Worm (Caenorhabditis elegans) whole organism, L2 larva: ENCODE data around the gene ubc-23.
A peak's percentile ranks its signal among the peaks of the same experiment; 100 is the strongest.

Experiments used
- Y55F3AM.14 ChIP-seq: fragments of 200-800 bp; sonication (Bioruptor generic); optimal IDR thresholded peaks from 2 replicates; lab custom pipeline; 2018; ENCODE audit warnings: mild to moderate bottlenecking, missing genetic modification characterization, missing compliant biosample characterization
- aly-2 ChIP-seq: fragments of 150-350 bp; optimal IDR thresholded peaks from 2 replicates; lab custom pipeline; 2014; ENCODE audit warnings: missing biosample characterization, missing genetic modification characterization
- ceh-16 ChIP-seq: fragments of 150-350 bp; optimal IDR thresholded peaks from 2 replicates; lab custom pipeline; 2014; ENCODE audit warnings: missing biosample characterization, missing genetic modification characterization
- ceh-82 ChIP-seq: fragments of 150-350 bp; optimal IDR thresholded peaks from 2 replicates; lab custom pipeline; 2014; ENCODE audit warnings: missing biosample characterization, missing genetic modification characterization
- lin-13 ChIP-seq: fragments of 150-350 bp; optimal IDR thresholded peaks from 2 replicates; lab custom pipeline; 2014; ENCODE audit warnings: missing biosample characterization, missing genetic modification reagents, missing genetic modification characterization
- nhr-11 ChIP-seq: fragments of 150-350 bp; optimal IDR thresholded peaks from 2 replicates; lab custom pipeline; 2014; ENCODE audit warnings: missing biosample characterization, missing genetic modification characterization
- nhr-12 ChIP-seq: fragments of 150-350 bp; optimal IDR thresholded peaks from 2 replicates; lab custom pipeline; 2014; ENCODE audit warnings: missing biosample characterization, missing genetic modification characterization
- nhr-77 ChIP-seq: fragments of 150-350 bp; optimal IDR thresholded peaks from 2 replicates; lab custom pipeline; 2014; ENCODE audit warnings: missing biosample characterization, missing genetic modification characterization
- sma-3 ChIP-seq: sonication (generic microtip); optimal IDR thresholded peaks from 2 replicates; lab custom pipeline; 2016; ENCODE audit warnings: missing genetic modification reagents, missing genetic modification characterization, missing compliant biosample characterization
- unc-55 ChIP-seq: fragments of 150-350 bp; sonication (generic microtip); optimal IDR thresholded peaks from 3 replicates; lab custom pipeline; 2014; ENCODE audit warnings: missing biosample characterization, missing genetic modification reagents, missing genetic modification characterization
- zag-1 ChIP-seq: fragments of 150-350 bp; optimal IDR thresholded peaks from 2 replicates; lab custom pipeline; 2014; ENCODE audit warnings: missing biosample characterization, missing genetic modification characterization

- TF ChIP-seq sma-3 (GFP tag; lab: Kevin White, UChicago) = peak; percentile 91
- peak; percentile 81 for TF ChIP-seq Y55F3AM.14 (GFP tag; lab: Kevin White, UChicago)
- TF ChIP-seq zag-1 = peak; percentile 59
- peak; percentile 91 for TF ChIP-seq unc-55
- TF ChIP-seq ceh-82 (tag; lab: Kevin White, UChicago) = peak; percentile 9
- peak; percentile 38 for TF ChIP-seq nhr-77
- peak; percentile 28 for TF ChIP-seq ceh-16 (tag; lab: Kevin White, UChicago)
- no peak for TF ChIP-seq aly-2 (tag; lab: Kevin White, UChicago)
- peak; percentile 84 for TF ChIP-seq lin-13 (GFP tag; lab: Kevin White, UChicago)
- no peak for TF ChIP-seq nhr-12 (tag; lab: Kevin White, UChicago)
- TF ChIP-seq nhr-11 (tag; lab: Kevin White, UChicago) = peak; percentile 69
These were observed 8.2 kb upstream of the ubc-23 start, which contains the start of gene C28G1.2 for ce11 chrX:8835887-8836348.
